Worm (Caenorhabditis elegans): Measurements from ENCODE around the gene pqn-35.

Gene pqn-35

DNA sequence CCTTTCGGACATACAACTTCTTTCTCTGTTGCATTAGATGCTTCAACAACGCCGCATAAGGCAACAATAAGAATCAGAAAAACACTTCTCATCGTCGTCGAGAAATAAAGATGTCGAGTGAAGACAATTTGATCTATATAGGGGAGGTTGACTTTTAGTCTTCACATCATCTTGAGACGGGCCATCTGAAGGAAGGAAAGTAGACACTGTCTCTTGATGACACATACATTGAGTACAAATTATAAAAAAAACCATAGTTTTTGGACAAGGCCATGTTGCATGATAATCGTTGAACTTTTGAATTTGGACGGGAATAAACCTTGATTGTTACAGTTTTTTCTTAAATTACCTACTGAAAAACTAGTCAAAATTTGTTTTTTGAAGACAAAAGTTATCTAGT is 8.9 kb downstream of the pqn-35 start, which contains the start of gene clec-139:
Gene clec-139, minus strand, starts transcription at position 101 of the 400 bp plus-strand sequence.
- TF ChIP-seq gmeb-1 (tag; optimal IDR thresholded peaks at IDR 0.05) (no peak), nhr-21 (tag; optimal IDR thresholded peaks at IDR 0.05) (no peak), lin-39 (tag; optimal IDR thresholded peaks at IDR 0.05) (no peak), sma-9 (GFP tag; optimal IDR thresholded peaks at IDR 0.05) (no peak), sma-9 (tag; optimal IDR thresholded peaks at IDR 0.05) (no peak), fos-1 (tag; optimal IDR thresholded peaks at IDR 0.05) (no peak), ztf-11 (tag; optimal IDR thresholded peaks at IDR 0.05) (no peak), nhr-11 (tag; optimal IDR thresholded peaks at IDR 0.05) (no peak), skn-1 (tag; optimal IDR thresholded peaks at IDR 0.05) (no peak), elt-1 (tag; optimal IDR thresholded peaks at IDR 0.05) (no peak), ceh-82 (tag; optimal IDR thresholded peaks at IDR 0.05) (no peak), nhr-237 (tag; optimal IDR thresholded peaks at IDR 0.05) (no peak), ZK546.5 (tag; optimal IDR thresholded peaks at IDR 0.05) (no peak), alr-1 (tag; optimal IDR thresholded peaks at IDR 0.05) (no peak)

DNA sequence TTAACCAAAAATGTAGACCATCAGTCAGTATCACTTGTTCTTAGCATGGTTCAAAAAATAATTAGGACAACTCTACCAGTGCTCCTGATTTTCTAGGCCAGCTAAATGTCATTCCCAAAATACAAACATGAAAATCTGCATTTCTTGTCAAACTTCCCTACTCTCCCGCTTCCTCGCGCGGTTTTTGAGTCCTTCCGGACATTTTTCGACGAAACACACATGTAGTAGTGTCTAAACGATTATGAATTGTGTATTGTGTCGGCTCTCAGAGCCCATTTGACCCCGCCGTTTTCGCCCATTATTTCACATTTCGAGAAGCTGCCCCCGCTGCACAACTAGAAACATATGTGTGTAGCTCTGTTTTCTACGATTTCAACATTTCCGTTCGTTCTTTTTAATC is 13.8 kb downstream of the pqn-35 start, which contains the start of gene F35D11.1:
Gene F35D11.1, plus strand, starts transcription at position 301 of the 400 bp plus-strand sequence.
- no peak for TF ChIP-seq ceh-82 (tag; optimal IDR thresholded peaks at IDR 0.05)
- TF ChIP-seq egl-27 (tag; optimal IDR thresholded peaks at IDR 0.05): no peak
- TF ChIP-seq C34F6.9 (tag; optimal IDR thresholded peaks at IDR 0.05): no peak
- TF ChIP-seq ztf-4 (tag; optimal IDR thresholded peaks at IDR 0.05): no peak
- TF ChIP-seq sem-4 (tag; optimal IDR thresholded peaks at IDR 0.05): no peak
- no peak for TF ChIP-seq nhr-237 (tag; optimal IDR thresholded peaks at IDR 0.05)
- no peak for TF ChIP-seq lsy-2 (tag; optimal IDR thresholded peaks at IDR 0.05)
- no peak for TF ChIP-seq aly-2 (tag; optimal IDR thresholded peaks at IDR 0.05)
- TF ChIP-seq ZK546.5 (tag; optimal IDR thresholded peaks at IDR 0.05): no peak
- TF ChIP-seq sma-3 (GFP tag; optimal IDR thresholded peaks at IDR 0.05): no peak
- TF ChIP-seq elt-3 (tag; optimal IDR thresholded peaks at IDR 0.05): no peak
- no peak for TF ChIP-seq nhr-21 (tag; optimal IDR thresholded peaks at IDR 0.05)
- TF ChIP-seq nhr-11 (tag; optimal IDR thresholded peaks at IDR 0.05): no peak
- no peak for TF ChIP-seq F13H6.1 (tag; optimal IDR thresholded peaks at IDR 0.05)
- TF ChIP-seq dmd-4 (tag; optimal IDR thresholded peaks at IDR 0.05): no peak

DNA sequence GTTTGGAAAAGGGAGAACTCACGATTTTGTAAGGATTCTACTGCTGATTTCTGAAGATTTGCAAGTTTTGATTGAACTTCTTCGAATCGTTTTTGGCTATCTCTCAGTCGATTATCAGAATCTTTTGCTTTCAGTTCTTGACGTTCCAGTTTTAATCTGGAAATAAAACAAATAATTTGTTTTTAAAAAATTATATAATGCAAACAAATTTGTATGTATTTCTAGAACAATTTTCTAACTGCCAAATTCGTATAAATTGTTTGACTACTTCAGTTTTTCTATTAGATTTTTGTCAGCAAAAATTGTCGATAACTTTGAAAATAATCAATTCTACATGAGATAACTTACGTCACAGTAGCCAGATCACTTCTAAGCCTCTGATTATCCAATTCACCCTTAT is 18.7 kb downstream of the pqn-35 start:
- TF ChIP-seq blmp-1 (tag; optimal IDR thresholded peaks at IDR 0.05; ENCODE audit: insufficient read depth): no peak
- no peak for TF ChIP-seq lin-11 (tag; optimal IDR thresholded peaks at IDR 0.05)

DNA sequence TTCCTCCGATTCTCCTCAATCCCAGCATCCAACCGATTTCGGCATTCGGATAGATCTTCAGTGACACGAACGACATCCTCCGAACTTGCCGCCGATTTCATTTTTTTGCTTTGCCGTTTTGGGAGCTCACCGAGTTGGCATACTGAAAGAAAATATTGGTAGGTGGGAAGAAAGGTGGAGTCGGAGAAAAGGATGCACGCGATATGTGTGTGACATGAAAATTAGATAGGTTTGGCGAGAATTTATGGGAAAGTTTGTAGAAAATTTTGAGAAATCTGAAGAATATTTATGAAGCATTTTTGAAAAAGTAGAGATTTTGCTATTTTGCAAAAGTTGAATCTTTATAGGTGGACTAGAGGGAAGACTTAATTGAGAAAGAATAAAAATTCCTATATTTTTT is 25.4 kb downstream of the pqn-35 start, which contains the start of gene che-10:
Gene che-10, minus strand, starts transcription at position 101 of the 400 bp plus-strand sequence.
- TF ChIP-seq nhr-6 (tag; optimal IDR thresholded peaks at IDR 0.05) (no peak), ZK546.5 (tag; optimal IDR thresholded peaks at IDR 0.05) (no peak), sem-4 (tag; optimal IDR thresholded peaks at IDR 0.05) (no peak), nhr-23 (tag; optimal IDR thresholded peaks at IDR 0.05) (no peak), nhr-11 (tag; optimal IDR thresholded peaks at IDR 0.05) (no peak), ceh-82 (tag; optimal IDR thresholded peaks at IDR 0.05) (no peak)

DNA sequence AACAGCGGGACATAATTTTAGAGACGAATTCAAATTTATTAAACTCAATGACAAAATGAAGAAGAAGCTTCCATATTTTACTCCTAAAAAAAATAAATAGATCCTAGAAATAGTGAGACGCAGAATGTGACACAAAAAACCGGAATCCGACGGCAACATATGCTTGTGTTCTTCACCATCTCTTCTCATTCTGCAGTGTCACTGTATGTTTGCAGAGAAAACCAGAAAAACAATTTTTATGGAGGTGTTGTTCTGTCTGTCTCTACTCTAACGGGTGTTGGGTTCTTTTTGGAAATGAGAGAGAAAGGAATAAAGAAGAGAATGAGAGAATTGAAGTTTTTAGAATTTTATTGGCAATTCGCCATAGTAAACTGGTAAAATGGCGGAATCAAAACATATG is 26.1 kb downstream of the pqn-35 start:
- no peak for TF ChIP-seq gmeb-1 (tag; optimal IDR thresholded peaks at IDR 0.05)
- no peak for TF ChIP-seq ztf-4 (tag; optimal IDR thresholded peaks at IDR 0.05)
- TF ChIP-seq Y55F3AM.14 (GFP tag; optimal IDR thresholded peaks at IDR 0.05): no peak
- TF ChIP-seq sma-3 (GFP tag; optimal IDR thresholded peaks at IDR 0.05): no peak
- TF ChIP-seq mab-5 (tag; optimal IDR thresholded peaks at IDR 0.05): no peak
- no peak for TF ChIP-seq nhr-6 (tag; optimal IDR thresholded peaks at IDR 0.05)
- TF ChIP-seq lin-39 (tag; optimal IDR thresholded peaks at IDR 0.05): no peak
- no peak for TF ChIP-seq nhr-12 (tag; optimal IDR thresholded peaks at IDR 0.05)

DNA sequence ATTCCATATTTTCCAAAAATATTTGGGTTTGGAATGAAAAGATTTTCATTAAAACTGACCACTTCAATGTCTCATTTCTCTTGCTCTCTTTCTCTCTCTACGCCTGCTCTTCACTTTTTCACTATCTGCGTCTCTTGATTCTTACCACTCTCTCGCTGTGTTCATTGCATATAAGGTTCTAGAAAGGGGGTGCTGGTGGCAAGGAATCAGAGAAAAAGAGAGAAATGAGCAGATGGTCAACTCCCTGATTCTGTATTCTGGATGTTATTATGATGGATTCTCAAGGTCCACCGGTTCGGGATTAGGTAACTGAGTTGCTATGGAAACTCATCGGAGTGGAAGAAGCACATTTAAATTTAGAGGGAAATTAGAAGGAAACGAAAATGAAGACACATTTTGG is 28.0 kb downstream of the pqn-35 start:
- no peak for TF ChIP-seq unc-62 (GFP tag; optimal IDR thresholded peaks at IDR 0.05)
- TF ChIP-seq unc-55 (GFP tag; optimal IDR thresholded peaks at IDR 0.05): peak; percentile 47
- TF ChIP-seq egl-27 (tag; optimal IDR thresholded peaks at IDR 0.05): no peak
- TF ChIP-seq skn-1 (tag; optimal IDR thresholded peaks at IDR 0.05): no peak
- TF ChIP-seq sma-3 (GFP tag; optimal IDR thresholded peaks at IDR 0.05): no peak
- no peak for TF ChIP-seq aly-2 (tag; optimal IDR thresholded peaks at IDR 0.05)
- TF ChIP-seq C34F6.9 (tag; optimal IDR thresholded peaks at IDR 0.05): peak; percentile 37
- TF ChIP-seq zag-1 (tag; optimal IDR thresholded peaks at IDR 0.05): no peak

Measured in whole organism, L2 larva.